Worm (Caenorhabditis elegans): ENCODE data around the gene Y45F3A.9.

- TF ChIP-seq mdl-1 (tag; optimal IDR thresholded peaks at IDR 0.05) (no peak), nhr-10 (tag; optimal IDR thresholded peaks at IDR 0.05) (no peak)
Observed at ce11 chrIII:10560296-10560695, 34.7 kb downstream of the Y45F3A.9 start, which contains the start of gene rab-30.

All from whole organism, L4 larva.